Comparison of ENCODE assay signal across 5 worm cellular contexts in the genomic region with DNA sequence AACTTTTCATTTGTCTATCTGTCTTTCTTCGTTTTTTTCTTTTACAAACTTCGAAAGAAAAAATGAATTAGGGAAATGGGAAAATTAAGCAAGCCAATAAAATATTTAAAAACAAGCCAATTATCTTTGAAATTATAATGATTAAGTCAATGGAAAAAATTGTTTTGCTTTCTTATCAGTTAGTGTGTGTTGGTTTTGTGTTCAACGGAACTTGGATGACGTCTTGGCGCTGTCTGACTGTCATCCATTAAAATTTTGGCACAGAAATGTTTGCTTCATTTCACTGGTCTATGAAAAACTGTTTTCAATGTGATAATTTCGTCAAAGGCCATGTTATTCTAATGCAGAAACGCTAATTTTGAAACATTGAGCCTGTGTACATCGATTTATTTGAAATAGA.
TF ChIP-seq lines count a peak whose summit lies in the region.

No protein-coding gene starts in this region.

TF ChIP-seq in whole organism, L1 larva, 84 proteins besides CTCF, POLR2A, EP300 and RAD21:
- TF ChIP-seq nhr-19 (GFP tag; conservative IDR thresholded peaks at IDR 0.05; lab: Robert Waterston, UW) (no peak), mep-1 (tag; optimal IDR thresholded peaks at IDR 0.05; lab: Kevin White, UChicago) (peak; percentile 6), vab-15 (tag; optimal IDR thresholded peaks at IDR 0.05; lab: Kevin White, UChicago) (no peak)

TF ChIP-seq in whole organism, L2 larva, 48 proteins besides CTCF, POLR2A, EP300 and RAD21:
- TF ChIP-seq fos-1 (tag; optimal IDR thresholded peaks at IDR 0.05; lab: Kevin White, UChicago) (peak; percentile 72), Y55F3AM.14 (GFP tag; optimal IDR thresholded peaks at IDR 0.05; lab: Kevin White, UChicago) (no peak), sma-9 (GFP tag; optimal IDR thresholded peaks at IDR 0.05; lab: Kevin White, UChicago) (peak; percentile 21), sma-9 (tag; optimal IDR thresholded peaks at IDR 0.05; lab: Kevin White, UChicago) (no peak)

TF ChIP-seq in whole organism, L3 larva, 47 proteins besides CTCF, POLR2A, EP300 and RAD21:
- TF ChIP-seq elt-2 (tag; optimal IDR thresholded peaks at IDR 0.05; lab: Kevin White, UChicago) (peak; percentile 66), nhr-28 (tag; optimal IDR thresholded peaks at IDR 0.05; lab: Kevin White, UChicago) (no peak), daf-12 (tag; optimal IDR thresholded peaks at IDR 0.05; lab: Kevin White, UChicago) (no peak), pqm-1 (tag; optimal IDR thresholded peaks at IDR 0.05; lab: Kevin White, UChicago) (peak; percentile 46)
TF ChIP-seq in whole organism, L3 larva: peak in this region for 2.

TF ChIP-seq in whole organism, L4 larva, 104 proteins besides CTCF, POLR2A, EP300 and RAD21:
- TF ChIP-seq dmd-6 (GFP tag; IDR thresholded peaks at IDR 0.05; lab: Robert Waterston, UW): peak; percentile 52
- peak; percentile 25 for TF ChIP-seq nhr-77 (tag; optimal IDR thresholded peaks at IDR 0.05; lab: Kevin White, UChicago)
- TF ChIP-seq ces-1 (GFP tag; optimal IDR thresholded peaks at IDR 0.05; lab: Kevin White, UChicago): no peak
- no peak for TF ChIP-seq madf-5 (GFP tag; IDR thresholded peaks at IDR 0.05; lab: Robert Waterston, UW)
- no peak for TF ChIP-seq unc-62 (GFP tag; optimal IDR thresholded peaks at IDR 0.05 in 1 of 2; lab: Kevin White, UChicago)
- TF ChIP-seq unc-62 (tag; optimal IDR thresholded peaks at IDR 0.05; lab: Kevin White, UChicago): no peak
- TF ChIP-seq snpc-4 (tag; optimal IDR thresholded peaks at IDR 0.05; lab: Kevin White, UChicago): no peak
- 0 out of 2 replicates have a peak, but pooled peaks have one; percentile 44 for TF ChIP-seq php-3 (GFP tag; IDR thresholded peaks at IDR 0.05; lab: Robert Waterston, UW)
- no peak for TF ChIP-seq arid-1 (GFP tag; conservative IDR thresholded peaks at IDR 0.05; lab: Robert Waterston, UW)
- TF ChIP-seq pqm-1 (tag; optimal IDR thresholded peaks at IDR 0.05; lab: Kevin White, UChicago): peak; percentile 51
- no peak for TF ChIP-seq lsy-2 (tag; optimal IDR thresholded peaks at IDR 0.05; lab: Kevin White, UChicago)
- TF ChIP-seq daf-16 (GFP tag; optimal IDR thresholded peaks at IDR 0.05; lab: Kevin White, UChicago): no peak
- peak; percentile 90 for TF ChIP-seq daf-16 (tag; optimal IDR thresholded peaks at IDR 0.05; lab: Kevin White, UChicago)
- TF ChIP-seq nhr-28 (tag; optimal IDR thresholded peaks at IDR 0.05; lab: Kevin White, UChicago): peak; percentile 50
- peak; percentile 65 for TF ChIP-seq dve-1 (tag; optimal IDR thresholded peaks at IDR 0.05; lab: Kevin White, UChicago; ENCODE audit: insufficient read depth)

TF ChIP-seq in whole organism, young adult, 124 proteins besides CTCF, POLR2A, EP300 and RAD21:
- TF ChIP-seq atf-7 (tag; optimal IDR thresholded peaks at IDR 0.05; lab: Kevin White, UChicago) (no peak), unc-62 (GFP tag; optimal IDR thresholded peaks at IDR 0.05; lab: Kevin White, UChicago) (peak; percentile 41), nhr-80 (tag; optimal IDR thresholded peaks at IDR 0.05; lab: Kevin White, UChicago) (peak; percentile 46)
TF ChIP-seq in whole organism, young adult: peak in this region for 2.
